Fruit fly (Drosophila melanogaster) whole organism, wandering third instar larva: ENCODE measurements around the gene Col4a1.

Experiments
- Abd-B ChIP-seq: fragments of >200 bp; optimal IDR thresholded peaks from 2 replicates; lab custom pipeline; 2017; ENCODE audit warnings: missing biosample characterization, missing genetic modification characterization
- CG32264 ChIP-seq: fragments of 200-800 bp; sonication (Bioruptor generic); optimal IDR thresholded peaks from 2 replicates; lab custom pipeline; 2016; ENCODE audit warnings: missing biosample characterization, missing genetic modification characterization
- CG9705 ChIP-seq: fragments of 200-800 bp; sonication (Bioruptor generic); optimal IDR thresholded peaks from 2 replicates; lab custom pipeline; 2018; ENCODE audit warnings: missing biosample characterization, mild to moderate bottlenecking, missing genetic modification characterization
- CrebA ChIP-seq: fragments of 200-800 bp; sonication (Bioruptor generic); optimal IDR thresholded peaks from 2 replicates; lab custom pipeline; 2016; ENCODE audit warnings: missing biosample characterization, mild to moderate bottlenecking, missing genetic modification characterization, borderline replicate concordance
- Dfd ChIP-seq: fragments of >200 bp; optimal IDR thresholded peaks from 2 replicates; lab custom pipeline; 2017; ENCODE audit warnings: missing biosample characterization, missing genetic modification characterization
- Dif ChIP-seq: fragments of 200-275, 200-300 bp; sonication (Bioruptor generic); optimal IDR thresholded peaks from 2 replicates; lab custom pipeline; 2018; ENCODE audit warnings: missing biosample characterization, missing genetic modification characterization; ENCODE audit not compliant: partially characterized antibody
- GATAd ChIP-seq: sonication (Bioruptor generic); optimal IDR thresholded peaks from 2 replicates; lab custom pipeline; 2016; ENCODE audit warnings: missing biosample characterization, missing genetic modification characterization
- HLH106 ChIP-seq: fragments of 200-800 bp; optimal IDR thresholded peaks from 3 replicates; lab custom pipeline; 2019; ENCODE audit warnings: missing biosample characterization, mild to moderate bottlenecking, missing genetic modification characterization, moderate library complexity
- Hnf4 ChIP-seq: fragments of 200-800 bp; sonication (Bioruptor generic); optimal IDR thresholded peaks from 2 replicates; lab custom pipeline; 2016; ENCODE audit warnings: missing biosample characterization, mild to moderate bottlenecking, missing genetic modification characterization
- Hr78 ChIP-seq: fragments of >200 bp; optimal IDR thresholded peaks from 2 replicates; lab custom pipeline; 2017; ENCODE audit warnings: missing biosample characterization, missing genetic modification characterization
- Hr83 ChIP-seq: fragments of 200-300 bp; sonication (Bioruptor generic); optimal IDR thresholded peaks from 2 replicates; lab custom pipeline; 2016; ENCODE audit warnings: missing biosample characterization, mild to moderate bottlenecking, missing genetic modification characterization, moderate library complexity; ENCODE audit not compliant: poor library complexity, severe bottlenecking
- Jra ChIP-seq: sonication (Bioruptor generic); optimal IDR thresholded peaks from 2 replicates; lab custom pipeline; 2016; ENCODE audit warnings: missing biosample characterization, missing genetic modification characterization
- Mio ChIP-seq: sonication (Bioruptor generic); optimal IDR thresholded peaks from 2 replicates; lab custom pipeline; 2016; ENCODE audit warnings: missing biosample characterization, missing genetic modification characterization
- Myc ChIP-seq: fragments of >200 bp; optimal IDR thresholded peaks from 2 replicates; lab custom pipeline; 2017
- N ChIP-seq: fragments of >200 bp; optimal IDR thresholded peaks from 2 replicates; lab custom pipeline; 2018; ENCODE audit warnings: missing biosample characterization, missing external identifiers, missing genetic modification characterization
- OdsH ChIP-seq: fragments of 200-800 bp; sonication (Bioruptor generic); optimal IDR thresholded peaks from 2 replicates; lab custom pipeline; 2016; ENCODE audit warnings: missing biosample characterization, mild to moderate bottlenecking, missing genetic modification characterization
- Rel ChIP-seq, 2 experiments: fragments of 200-800 bp; sonication (Bioruptor generic) in 1 of 2; optimal IDR thresholded peaks; 2 replicates in 1 of 2; 3 replicates in 1 of 2; lab custom pipeline; 2016 to 2019; ENCODE audit warnings: mild to moderate bottlenecking in 2 of 2, missing biosample characterization in 2 of 2, missing genetic modification characterization in 2 of 2, moderate library complexity in 1 of 2
- Vsx2 ChIP-seq: fragments of 200-300, 225-300 bp; sonication (Bioruptor generic); optimal IDR thresholded peaks from 2 replicates; lab custom pipeline; 2018; ENCODE audit warnings: missing biosample characterization, missing genetic modification characterization; ENCODE audit not compliant: partially characterized antibody
- br ChIP-seq: fragments of 200-800 bp; sonication (Bioruptor generic); optimal IDR thresholded peaks from 2 replicates; lab custom pipeline; 2016; ENCODE audit warnings: missing biosample characterization, missing genetic modification characterization
- brk ChIP-seq: fragments of 200-800 bp; sonication (Bioruptor generic); optimal IDR thresholded peaks from 2 replicates; lab custom pipeline; 2016; ENCODE audit warnings: missing biosample characterization, mild to moderate bottlenecking, missing genetic modification characterization
- dl ChIP-seq, 2 experiments: fragments of 175-275, 200-275 bp in 1 of 2; fragments of 200-275 bp in 1 of 2; sonication (Bioruptor generic); optimal IDR thresholded peaks; lab custom pipeline; 2018; ENCODE audit warnings: mild to moderate bottlenecking in 2 of 2, missing biosample characterization in 2 of 2, missing genetic modification characterization in 2 of 2, moderate library complexity in 2 of 2; ENCODE audit not compliant: partially characterized antibody in 2 of 2, insufficient read depth in 1 of 2
- dmrt93B ChIP-seq: fragments of 200-800 bp; sonication (Bioruptor generic); optimal IDR thresholded peaks from 2 replicates; lab custom pipeline; 2018; ENCODE audit warnings: missing biosample characterization, mild to moderate bottlenecking, missing genetic modification characterization
- dsf ChIP-seq: sonication (Bioruptor generic); optimal IDR thresholded peaks from 2 replicates; lab custom pipeline; 2016; ENCODE audit warnings: missing biosample characterization, missing genetic modification characterization, borderline replicate concordance
- ey ChIP-seq: fragments of 200-800 bp; sonication (Bioruptor generic); optimal IDR thresholded peaks from 2 replicates; lab custom pipeline; 2016; ENCODE audit warnings: missing biosample characterization, missing genetic modification characterization
- foxo ChIP-seq, 2 experiments: fragments of 200-800 bp; sonication (Bioruptor generic); optimal IDR thresholded peaks; 2 replicates in 1 of 2; 3 replicates in 1 of 2; lab custom pipeline; 2016 to 2017; ENCODE audit warnings: missing biosample characterization in 2 of 2, missing genetic modification characterization in 2 of 2
- fru ChIP-seq: fragments of 200-800 bp; sonication (Bioruptor generic); optimal IDR thresholded peaks from 3 replicates; lab custom pipeline; 2016; ENCODE audit warnings: missing biosample characterization, mild to moderate bottlenecking, missing genetic modification characterization
- h ChIP-seq: fragments of 200-800 bp; sonication (Bioruptor generic); optimal IDR thresholded peaks from 3 replicates; lab custom pipeline; 2016; ENCODE audit warnings: missing biosample characterization, mild to moderate bottlenecking, missing genetic modification characterization
- jim ChIP-seq: fragments of 175-275, 200-325 bp; sonication (Bioruptor generic); optimal IDR thresholded peaks from 2 replicates; lab custom pipeline; 2016; ENCODE audit warnings: missing biosample characterization, mild to moderate bottlenecking, missing genetic modification characterization
- lola ChIP-seq: fragments of >200 bp; optimal IDR thresholded peaks from 2 replicates; lab custom pipeline; 2017; ENCODE audit warnings: missing biosample characterization, missing genetic modification characterization
- pan ChIP-seq: fragments of >200 bp; optimal IDR thresholded peaks from 2 replicates; lab custom pipeline; 2017
- psq ChIP-seq: fragments of 200-800 bp; sonication (Bioruptor generic); optimal IDR thresholded peaks from 3 replicates; lab custom pipeline; 2017; ENCODE audit warnings: missing biosample characterization, mild to moderate bottlenecking, missing genetic modification characterization, moderate library complexity
- rgr ChIP-seq: fragments of 200-800 bp; sonication (Bioruptor generic); optimal IDR thresholded peaks from 3 replicates; lab custom pipeline; 2016; ENCODE audit warnings: missing biosample characterization, mild to moderate bottlenecking, missing genetic modification characterization
- sage ChIP-seq: fragments of 200-800 bp; sonication (Bioruptor generic); optimal IDR thresholded peaks from 2 replicates; lab custom pipeline; 2016; ENCODE audit warnings: missing biosample characterization, mild to moderate bottlenecking, missing genetic modification characterization
- sv ChIP-seq: fragments of 200-800 bp; sonication (Bioruptor generic); optimal IDR thresholded peaks from 3 replicates; lab custom pipeline; 2016; ENCODE audit warnings: missing biosample characterization, missing genetic modification characterization
- tai ChIP-seq: sonication (Bioruptor generic); optimal IDR thresholded peaks from 2 replicates; lab custom pipeline; 2016; ENCODE audit warnings: missing biosample characterization, missing genetic modification characterization
- usp ChIP-seq: fragments of >200 bp; optimal IDR thresholded peaks from 2 replicates; lab custom pipeline; 2017; ENCODE audit warnings: missing biosample characterization, missing genetic modification characterization
- woc ChIP-seq: sonication (Bioruptor generic); optimal IDR thresholded peaks from 2 replicates; lab custom pipeline; 2016; ENCODE audit warnings: missing biosample characterization, mild to moderate bottlenecking, missing genetic modification characterization

The Col4a1 gene

dm6 chr2L:5072357-5072756 lies 42.9 kb downstream of the Col4a1 start:
- TF ChIP-seq Hnf4 (GFP tag; lab: Kevin White, UChicago), result no peak
- TF ChIP-seq h (GFP tag; lab: Kevin White, UChicago), result no peak
- TF ChIP-seq Abd-B (GFP tag; lab: Kevin White, UChicago), result no peak
- no peak for TF ChIP-seq Mio (GFP tag; lab: Kevin White, UChicago)
- TF ChIP-seq Hr78 (GFP tag; lab: Kevin White, UChicago), result no peak
- no peak for TF ChIP-seq Jra (GFP tag; lab: Kevin White, UChicago)
- no peak for TF ChIP-seq ey (GFP tag; lab: Kevin White, UChicago)
- TF ChIP-seq tai, result no peak
- TF ChIP-seq br (GFP tag; lab: Kevin White, UChicago), result no peak
- TF ChIP-seq rgr, result no peak
- TF ChIP-seq OdsH, result no peak

- TF ChIP-seq Hr78 (GFP tag; lab: Kevin White, UChicago) (no peak), brk (GFP tag; lab: Kevin White, UChicago) (no peak), sv (GFP tag; lab: Kevin White, UChicago) (no peak), dl (GFP tag; optimal IDR thresholded peaks at IDR 0.05; lab: Kevin White, UChicago; ENCODE audit: insufficient read depth in 1 of 2, partially characterized antibody in 2 of 2) (no peak), Vsx2 (GFP tag; lab: Kevin White, UChicago) (no peak), CG32264 (GFP tag; lab: Kevin White, UChicago) (no peak)
Measured at dm6 chr2L:5079200-5079599, 49.8 kb downstream of the Col4a1 start.

dm6 chr2L:5080225-5080867 lies 50.9 kb downstream of the Col4a1 start:
- TF ChIP-seq GATAd (GFP tag; lab: Kevin White, UChicago), result no peak
- no peak for TF ChIP-seq Hr78 (GFP tag; lab: Kevin White, UChicago)
- TF ChIP-seq Abd-B (GFP tag; lab: Kevin White, UChicago), result no peak
- no peak for TF ChIP-seq Vsx2 (GFP tag; lab: Kevin White, UChicago)
- no peak for TF ChIP-seq HLH106
- TF ChIP-seq rgr, result no peak
- TF ChIP-seq tai, result no peak
- no peak for TF ChIP-seq lola
- no peak for TF ChIP-seq Hr83
- no peak for TF ChIP-seq N
- no peak for TF ChIP-seq Myc (lab: Kevin White, UChicago)
- no peak for TF ChIP-seq CG9705 (GFP tag; lab: Kevin White, UChicago)
- no peak for TF ChIP-seq pan (lab: Kevin White, UChicago)
- no peak for TF ChIP-seq jim (GFP tag; lab: Kevin White, UChicago)
- no peak for TF ChIP-seq ey (GFP tag; lab: Kevin White, UChicago)
- TF ChIP-seq Jra (GFP tag; lab: Kevin White, UChicago), result no peak
- no peak for TF ChIP-seq CrebA (GFP tag; lab: Kevin White, UChicago)
- TF ChIP-seq sv (GFP tag; lab: Kevin White, UChicago), result no peak
- no peak for TF ChIP-seq usp

DNA sequence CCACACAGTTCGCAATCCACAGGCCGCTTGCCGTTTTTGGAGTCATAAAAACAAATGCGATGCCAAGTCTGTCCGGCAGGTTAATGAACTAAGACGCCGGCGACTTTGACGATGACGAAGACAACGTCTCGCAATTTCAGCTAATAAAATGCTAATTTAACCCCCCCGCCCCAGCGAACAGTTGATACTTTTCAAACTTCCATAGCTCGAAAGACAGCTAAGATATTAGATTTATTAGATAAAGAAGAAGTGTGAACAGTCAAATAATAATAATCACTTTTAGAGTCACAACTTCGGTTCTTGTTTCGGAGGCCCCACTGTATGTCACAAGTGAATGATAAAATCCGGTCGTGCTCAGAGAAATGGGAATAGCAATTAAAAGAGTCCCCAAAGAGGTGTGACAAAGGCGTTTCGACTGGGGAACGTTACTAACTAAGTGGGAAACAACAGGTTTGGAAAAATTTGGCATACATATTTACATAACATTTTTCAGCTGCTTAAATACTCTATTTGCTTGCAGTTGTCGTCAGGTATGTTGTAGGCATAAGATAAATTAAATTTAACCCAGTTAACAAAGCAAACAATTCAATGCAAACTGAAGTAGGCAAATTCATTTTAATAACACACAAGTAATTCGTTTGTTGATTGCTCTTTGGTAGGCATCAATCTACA lies 55.3 kb downstream of the Col4a1 start:
- TF ChIP-seq GATAd (GFP tag; lab: Kevin White, UChicago) (peak; percentile 6), lola (no peak), h (GFP tag; lab: Kevin White, UChicago) (peak; percentile 51), dsf (GFP tag; lab: Kevin White, UChicago) (peak; percentile 5), N (no peak), Myc (lab: Kevin White, UChicago) (no peak), foxo (GFP tag; optimal IDR thresholded peaks at IDR 0.05; lab: Kevin White, UChicago) (peak in 1 of 2 experiments; percentile 56), sage (no peak), woc (GFP tag; lab: Kevin White, UChicago) (peak; percentile 16), Jra (GFP tag; lab: Kevin White, UChicago) (peak; percentile 48), Dfd (no peak), dmrt93B (GFP tag; lab: Kevin White, UChicago) (no peak), psq (GFP tag; lab: Kevin White, UChicago) (peak; percentile 28), jim (GFP tag; lab: Kevin White, UChicago) (no peak), CG9705 (GFP tag; lab: Kevin White, UChicago) (no peak), br (GFP tag; lab: Kevin White, UChicago) (peak; percentile 64), pan (lab: Kevin White, UChicago) (no peak), Hnf4 (GFP tag; lab: Kevin White, UChicago) (peak; percentile 44), fru (GFP tag; lab: Kevin White, UChicago) (peak; percentile 71), Mio (GFP tag; lab: Kevin White, UChicago) (no peak), Vsx2 (GFP tag; lab: Kevin White, UChicago) (no peak), Dif (GFP tag; lab: Kevin White, UChicago) (no peak), brk (GFP tag; lab: Kevin White, UChicago) (no peak), Hr78 (GFP tag; lab: Kevin White, UChicago) (no peak), usp (no peak), Hr83 (no peak), dl (GFP tag; optimal IDR thresholded peaks at IDR 0.05; lab: Kevin White, UChicago; ENCODE audit: insufficient read depth in 1 of 2, partially characterized antibody in 2 of 2) (no peak), ey (GFP tag; lab: Kevin White, UChicago) (peak; percentile 78), CG32264 (GFP tag; lab: Kevin White, UChicago) (no peak), Rel (GFP tag; optimal IDR thresholded peaks at IDR 0.05; lab: Kevin White, UChicago) (no peak), Rel (tag; optimal IDR thresholded peaks at IDR 0.05; lab: Kevin White, UChicago) (no peak), sv (GFP tag; lab: Kevin White, UChicago) (no peak), tai (peak; percentile 57), Abd-B (GFP tag; lab: Kevin White, UChicago) (no peak), CrebA (GFP tag; lab: Kevin White, UChicago) (no peak)
